Fruit fly (Drosophila melanogaster) whole organism, embryonic: Measurements from ENCODE around the gene CG13838.
A peak's percentile ranks its signal among the peaks of the same experiment; 100 is the strongest.

Experiments used
- Atf-2 ChIP-seq: fragments of 200-800 bp; sonication (Bioruptor generic); optimal IDR thresholded peaks from 2 replicates; lab custom pipeline; 2016; ENCODE audit warnings: missing biosample characterization, missing genetic modification characterization
- BEAF-32 ChIP-seq: fragments of 200-800 bp; sonication (Bioruptor generic); optimal IDR thresholded peaks from 3 replicates; lab custom pipeline; 2017; ENCODE audit warnings: missing biosample characterization, missing genetic modification characterization, mild to moderate bottlenecking, moderate library complexity, missing genetic modification reagents
- CG11456 ChIP-seq: fragments of 200-800 bp; sonication (Bioruptor generic); IDR thresholded peaks from 3 replicates; pipeline ENCODE4 v1.3.6; 2022; ENCODE audit warnings: missing biosample characterization, missing genetic modification characterization
- CG11695 ChIP-seq: fragments of 200-800 bp; sonication (Bioruptor generic); IDR thresholded peaks from 3 replicates; pipeline ENCODE4 v1.3.6; 2022; ENCODE audit warnings: missing biosample characterization, missing genetic modification characterization
- CG11723 ChIP-seq: fragments of 200-800 bp; sonication (Bioruptor generic); optimal IDR thresholded peaks from 2 replicates; lab custom pipeline; 2017; ENCODE audit warnings: missing biosample characterization, mild to moderate bottlenecking, missing genetic modification characterization
- CG1529 ChIP-seq: fragments of 200-800 bp; sonication (Bioruptor generic); optimal IDR thresholded peaks from 3 replicates; lab custom pipeline; 2018; ENCODE audit warnings: missing biosample characterization, missing genetic modification characterization
- CG15696 ChIP-seq: fragments of 200-800 bp; sonication (Bioruptor generic); optimal IDR thresholded peaks from 2 replicates; lab custom pipeline; 2019; ENCODE audit warnings: missing biosample characterization, mild to moderate bottlenecking, missing genetic modification characterization, moderate library complexity
- CG1603 ChIP-seq: fragments of 200-800 bp; sonication (Bioruptor generic); optimal IDR thresholded peaks from 2 replicates; lab custom pipeline; 2019; ENCODE audit warnings: missing biosample characterization, mild to moderate bottlenecking, missing genetic modification characterization, moderate library complexity
- CG16779 ChIP-seq: fragments of 200-800 bp; sonication (Bioruptor generic); IDR thresholded peaks from 2 replicates; pipeline ENCODE4 v1.3.6; 2022; ENCODE audit warnings: missing biosample characterization, missing genetic modification characterization
- CG2129 ChIP-seq: fragments of 200-800 bp; sonication (Bioruptor generic); IDR thresholded peaks from 2 replicates; pipeline ENCODE4 v1.3.6; 2022; ENCODE audit warnings: missing biosample characterization, missing genetic modification characterization; ENCODE audit not compliant: partially characterized antibody
- CG31224 ChIP-seq: fragments of 200-800 bp; sonication (Bioruptor generic); IDR thresholded peaks from 2 replicates; pipeline ENCODE4 v1.3.6; 2022; ENCODE audit warnings: missing biosample characterization, missing genetic modification characterization
- CG32772 ChIP-seq: fragments of 200-800 bp; sonication (Bioruptor generic); IDR thresholded peaks from 2 replicates; pipeline ENCODE4 v1.3.6; 2022; ENCODE audit warnings: missing biosample characterization, missing genetic modification characterization
- CG33557 ChIP-seq: fragments of 200-800 bp; sonication (Bioruptor generic); optimal IDR thresholded peaks from 2 replicates; lab custom pipeline; 2019; ENCODE audit warnings: missing biosample characterization, mild to moderate bottlenecking, missing genetic modification characterization, moderate library complexity
- CG34224 ChIP-seq: fragments of 200-800 bp; sonication (Bioruptor generic); IDR thresholded peaks from 3 replicates; pipeline ENCODE4 v1.3.6; 2022; ENCODE audit warnings: missing biosample characterization, missing genetic modification characterization; ENCODE audit not compliant: partially characterized antibody
- CG4617 ChIP-seq: fragments of 200-800 bp; sonication (Bioruptor generic); optimal IDR thresholded peaks from 3 replicates; lab custom pipeline; 2016; ENCODE audit warnings: missing biosample characterization, missing genetic modification characterization, borderline replicate concordance
- CG6654 ChIP-seq: fragments of 200-800 bp; sonication (Bioruptor generic); optimal IDR thresholded peaks from 2 replicates; lab custom pipeline; 2017; ENCODE audit warnings: missing biosample characterization, mild to moderate bottlenecking, missing genetic modification characterization
- CG7745 ChIP-seq: fragments of 200-800 bp; sonication (Bioruptor generic); optimal IDR thresholded peaks from 2 replicates; lab custom pipeline; 2018; ENCODE audit warnings: missing biosample characterization, mild to moderate bottlenecking, missing genetic modification characterization, moderate library complexity
- CG7928 ChIP-seq: fragments of 200-800 bp; sonication (Bioruptor generic); optimal IDR thresholded peaks from 2 replicates; lab custom pipeline; 2017; ENCODE audit warnings: missing biosample characterization, mild to moderate bottlenecking, missing genetic modification characterization
- CG7987 ChIP-seq: fragments of 200-800 bp; sonication (Bioruptor generic); optimal IDR thresholded peaks from 2 replicates; lab custom pipeline; 2018; ENCODE audit warnings: missing biosample characterization, mild to moderate bottlenecking, missing genetic modification characterization, moderate library complexity
- CG8281 ChIP-seq: fragments of 200-800 bp; sonication (Bioruptor generic); optimal IDR thresholded peaks from 2 replicates; lab custom pipeline; 2018; ENCODE audit warnings: missing biosample characterization, mild to moderate bottlenecking, missing genetic modification characterization, moderate library complexity
- CG9215 ChIP-seq: fragments of 200-800 bp; sonication (Bioruptor generic); IDR thresholded peaks from 2 replicates; pipeline ENCODE4 v1.3.6; 2022; ENCODE audit warnings: missing biosample characterization, missing genetic modification characterization
- Doc3 ChIP-seq: fragments of 200-800 bp; sonication (Bioruptor generic); IDR thresholded peaks from 3 replicates; pipeline ENCODE4 v1.3.6; 2022; ENCODE audit warnings: missing biosample characterization, missing genetic modification characterization; ENCODE audit not compliant: partially characterized antibody
- Eip74EF ChIP-seq, 2 experiments: fragments of 200-800 bp in 1 of 2; fragments of >200 bp in 1 of 2; sonication (Bioruptor generic) in 1 of 2; optimal IDR thresholded peaks; 2 replicates each; lab custom pipeline; 2017 to 2019; ENCODE audit warnings: missing biosample characterization in 2 of 2, missing genetic modification characterization in 2 of 2, mild to moderate bottlenecking in 1 of 2, moderate library complexity in 1 of 2
- Lpt ChIP-seq: fragments of >200 bp; optimal IDR thresholded peaks from 2 replicates; lab custom pipeline; 2018; ENCODE audit warnings: missing biosample characterization, missing genetic modification characterization
- NK7.1 ChIP-seq: fragments of 200-800 bp; sonication (Bioruptor generic); optimal IDR thresholded peaks from 3 replicates; lab custom pipeline; 2016; ENCODE audit warnings: missing biosample characterization, missing genetic modification characterization
- Oaz ChIP-seq: fragments of 200-800 bp; sonication (Bioruptor generic); IDR thresholded peaks from 2 replicates; pipeline ENCODE4 v1.3.6; 2022; ENCODE audit warnings: missing biosample characterization, missing genetic modification characterization
- Trl ChIP-seq, 3 experiments: fragments of >200 bp in 2 of 3; fragments of 200-800 bp in 1 of 3; sonication (Bioruptor generic) in 1 of 3; optimal IDR thresholded peaks; 2 replicates in 1 of 3; 3 replicates in 2 of 3; lab custom pipeline; 2016 to 2017; ENCODE audit warnings: missing biosample characterization in 1 of 3, missing genetic modification characterization in 1 of 3
- al ChIP-seq: fragments of 200-800 bp; sonication (Bioruptor generic); IDR thresholded peaks from 2 replicates; pipeline ENCODE4 v1.3.6; 2022; ENCODE audit warnings: missing biosample characterization, missing genetic modification characterization
- ato ChIP-seq: fragments of 200-800 bp; sonication (Bioruptor generic); IDR thresholded peaks from 2 replicates; pipeline ENCODE4 v1.3.6; 2022; ENCODE audit warnings: missing biosample characterization, missing genetic modification characterization; ENCODE audit not compliant: partially characterized antibody
- cas ChIP-seq: fragments of 200-800 bp; sonication (Bioruptor generic); IDR thresholded peaks from 2 replicates; pipeline ENCODE4 v1.3.6; 2022; ENCODE audit warnings: missing biosample characterization, missing genetic modification characterization
- caup ChIP-seq: fragments of 200-800 bp; sonication (Bioruptor generic); optimal IDR thresholded peaks from 3 replicates; lab custom pipeline; 2017; ENCODE audit warnings: missing biosample characterization, mild to moderate bottlenecking, missing genetic modification characterization, moderate library complexity; ENCODE audit not compliant: severe bottlenecking
- croc ChIP-seq: fragments of 200-800 bp; sonication (Bioruptor generic); conservative IDR thresholded peaks from 3 replicates; pipeline ENCODE4 v1.3.6; 2022; ENCODE audit warnings: missing biosample characterization, missing genetic modification characterization
- dati ChIP-seq: fragments of 200-800 bp; sonication (Bioruptor generic); IDR thresholded peaks from 2 replicates; pipeline ENCODE4 v1.3.6; 2022; ENCODE audit warnings: missing biosample characterization, missing genetic modification characterization
- disco-r ChIP-seq: fragments of 200-800 bp; sonication (Bioruptor generic); optimal IDR thresholded peaks from 2 replicates; lab custom pipeline; 2016; ENCODE audit warnings: missing biosample characterization, missing genetic modification characterization
- ewg ChIP-seq: fragments of 200-800 bp; sonication (Bioruptor generic); optimal IDR thresholded peaks from 3 replicates; lab custom pipeline; 2017; ENCODE audit warnings: mild to moderate bottlenecking, missing biosample characterization, missing genetic modification reagents, missing genetic modification characterization
- gcm ChIP-seq: fragments of 200-800 bp; sonication (Bioruptor generic); optimal IDR thresholded peaks from 2 replicates; lab custom pipeline; 2019; ENCODE audit warnings: missing biosample characterization, mild to moderate bottlenecking, missing genetic modification characterization, moderate library complexity
- klu ChIP-seq: fragments of 200-800 bp; sonication (Bioruptor generic); IDR thresholded peaks from 2 replicates; pipeline ENCODE4 v1.3.6; 2022; ENCODE audit warnings: missing biosample characterization, missing genetic modification characterization
- lbe ChIP-seq: fragments of 200-800 bp; sonication (Bioruptor generic); optimal IDR thresholded peaks from 2 replicates; lab custom pipeline; 2016; ENCODE audit warnings: missing biosample characterization, mild to moderate bottlenecking, missing genetic modification characterization
- lov ChIP-seq, 2 experiments: fragments of 200-800 bp in 1 of 2; fragments of >200 bp in 1 of 2; sonication (Bioruptor generic) in 1 of 2; IDR thresholded peaks in 1 of 2; optimal IDR thresholded peaks in 1 of 2; 2 replicates in 1 of 2; 3 replicates in 1 of 2; pipeline versions ENCODE4 v1.3.6 to Lab custom; 2017 to 2022; ENCODE audit warnings: missing biosample characterization in 1 of 2, missing genetic modification characterization in 1 of 2
- maf-S ChIP-seq: fragments of 200-800 bp; sonication (Bioruptor generic); optimal IDR thresholded peaks from 2 replicates; lab custom pipeline; 2016; ENCODE audit warnings: missing biosample characterization, missing genetic modification characterization
- nau ChIP-seq: fragments of 200-800 bp; sonication (Bioruptor generic); optimal IDR thresholded peaks from 3 replicates; lab custom pipeline; 2017; ENCODE audit warnings: missing biosample characterization, mild to moderate bottlenecking, missing genetic modification characterization, missing genetic modification reagents
- nerfin-1 ChIP-seq: fragments of 200-800 bp; sonication (Bioruptor generic); optimal IDR thresholded peaks from 3 replicates; lab custom pipeline; 2019; ENCODE audit warnings: missing biosample characterization, mild to moderate bottlenecking, missing genetic modification characterization, moderate library complexity
- onecut ChIP-seq: fragments of 200-800 bp; sonication (Bioruptor generic); IDR thresholded peaks from 2 replicates; pipeline ENCODE4 v1.3.6; 2022; ENCODE audit warnings: missing biosample characterization, missing genetic modification characterization
- peb ChIP-seq: fragments of 200-800 bp; sonication (Bioruptor generic); IDR thresholded peaks from 2 replicates; pipeline ENCODE4 v1.3.6; 2022; ENCODE audit warnings: missing biosample characterization, missing genetic modification characterization
- pros ChIP-seq: fragments of 200-800 bp; sonication (Bioruptor generic); optimal IDR thresholded peaks from 3 replicates; lab custom pipeline; 2019; ENCODE audit warnings: missing biosample characterization, mild to moderate bottlenecking, missing genetic modification characterization, moderate library complexity
- row ChIP-seq: fragments of 200-800 bp; sonication (Bioruptor generic); IDR thresholded peaks from 3 replicates; pipeline ENCODE4 v1.3.6; 2022; ENCODE audit warnings: missing biosample characterization, missing genetic modification characterization
- sc ChIP-seq, 3 experiments: fragments of >200 bp in 2 of 3; fragments of 200-800 bp in 1 of 3; sonication (Bioruptor generic) in 1 of 3; optimal IDR thresholded peaks; 2 replicates in 2 of 3; 3 replicates in 1 of 3; lab custom pipeline; 2017; ENCODE audit warnings: mild to moderate bottlenecking in 1 of 3, missing biosample characterization in 1 of 3, missing genetic modification characterization in 1 of 3, missing genetic modification reagents in 1 of 3
- sob ChIP-seq: fragments of 200-800 bp; sonication (Bioruptor generic); IDR thresholded peaks from 2 replicates; pipeline ENCODE4 v1.3.6; 2022; ENCODE audit warnings: missing biosample characterization, missing genetic modification characterization

The CG13838 gene

DNA sequence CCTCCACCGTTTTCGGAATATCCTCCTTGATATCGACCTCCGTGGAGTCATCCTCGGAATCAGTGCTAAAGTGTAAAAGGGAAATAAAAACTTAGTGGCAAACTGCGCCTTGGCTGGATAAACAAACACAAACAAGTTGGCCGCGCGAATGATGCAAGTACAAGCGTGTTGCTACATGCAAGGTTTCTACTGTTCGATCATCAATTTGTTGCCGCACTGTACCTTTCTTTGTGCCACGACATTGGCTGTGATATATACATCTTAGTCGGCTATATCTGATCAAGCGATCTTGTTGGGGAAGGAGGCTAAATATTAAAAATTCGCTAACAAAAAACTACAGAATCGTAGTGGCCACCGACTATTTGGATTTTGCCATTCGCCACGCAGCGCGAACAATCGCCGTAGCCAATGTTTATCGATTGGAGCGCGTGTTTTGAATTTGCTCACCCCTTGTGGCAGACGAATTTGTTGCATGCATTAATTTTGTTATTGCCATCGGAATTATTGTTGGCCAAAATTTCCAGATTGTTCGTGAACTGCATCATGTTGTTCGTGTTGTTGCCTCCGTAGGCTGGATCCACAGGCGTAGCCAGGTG, 11.2 kb downstream of the CG13838 start (continued):
- TF ChIP-seq Trl (optimal IDR thresholded peaks at IDR 0.05; lab: Kevin White, UChicago) = no peak
- no peak for TF ChIP-seq Trl (GFP tag; optimal IDR thresholded peaks at IDR 0.05; lab: Kevin White, UChicago)
- no peak for TF ChIP-seq lbe (GFP tag; lab: Kevin White, UChicago)
- no peak; the same call in 2 of the 3 replicates for TF ChIP-seq row
- TF ChIP-seq peb (GFP tag; lab: Robert Waterston, UW) = no peak
- no peak for TF ChIP-seq Oaz (GFP tag; lab: Robert Waterston, UW)
- no peak for TF ChIP-seq NK7.1
- no peak for TF ChIP-seq CG8281 (tag; lab: Kevin White, UChicago)
- TF ChIP-seq al (GFP tag; lab: Robert Waterston, UW) = no peak
- TF ChIP-seq Doc3 (GFP tag; lab: Robert Waterston, UW) = peak; percentile 16; the same call in 2 of the 3 replicates
- no peak for TF ChIP-seq ewg
- TF ChIP-seq CG1529 (GFP tag; lab: Kevin White, UChicago) = no peak
- no peak for TF ChIP-seq CG15696
- TF ChIP-seq CG9215 (GFP tag; lab: Robert Waterston, UW) = no peak
- no peak for TF ChIP-seq dati (GFP tag; lab: Robert Waterston, UW)
- no peak for TF ChIP-seq croc
- TF ChIP-seq Eip74EF (GFP tag; optimal IDR thresholded peaks at IDR 0.05; lab: Kevin White, UChicago) = no peak
- TF ChIP-seq Atf-2 = no peak
- no peak for TF ChIP-seq lov (optimal IDR thresholded peaks at IDR 0.05; lab: Kevin White, UChicago)
- TF ChIP-seq lov (GFP tag; IDR thresholded peaks at IDR 0.05; lab: Robert Waterston, UW) = no peak
- TF ChIP-seq maf-S (GFP tag; lab: Kevin White, UChicago) = no peak
- TF ChIP-seq onecut (GFP tag; lab: Robert Waterston, UW) = no peak
- TF ChIP-seq CG4617 (GFP tag; lab: Kevin White, UChicago) = no peak
- no peak for TF ChIP-seq CG32772 (GFP tag; lab: Robert Waterston, UW)
- no peak for TF ChIP-seq ato (GFP tag; lab: Robert Waterston, UW)
- no peak for TF ChIP-seq CG31224 (GFP tag; lab: Robert Waterston, UW)
- TF ChIP-seq CG2129 (GFP tag; lab: Robert Waterston, UW) = 0 out of 2 replicates have a peak, but pooled peaks have one; percentile 11
- TF ChIP-seq pros (GFP tag; lab: Kevin White, UChicago) = no peak
- no peak for TF ChIP-seq nau (GFP tag; lab: Kevin White, UChicago)
- no peak for TF ChIP-seq Lpt (GFP tag; lab: Kevin White, UChicago)
- no peak for TF ChIP-seq CG7745 (tag; lab: Kevin White, UChicago)
- TF ChIP-seq cas (GFP tag; lab: Robert Waterston, UW) = no peak
- TF ChIP-seq CG11456 (GFP tag; lab: Robert Waterston, UW) = no peak
- TF ChIP-seq CG11695 (GFP tag; lab: Robert Waterston, UW) = no peak
- TF ChIP-seq disco-r (GFP tag; lab: Kevin White, UChicago) = no peak
- no peak for TF ChIP-seq caup (GFP tag; lab: Kevin White, UChicago)
- TF ChIP-seq CG7987 (GFP tag; lab: Kevin White, UChicago) = no peak
- TF ChIP-seq gcm = no peak
- TF ChIP-seq CG11723 (GFP tag; lab: Kevin White, UChicago) = no peak
- TF ChIP-seq CG33557 = no peak
- peak; percentile 47 for TF ChIP-seq CG1603 (tag; lab: Kevin White, UChicago)
- no peak for TF ChIP-seq nerfin-1 (tag; lab: Kevin White, UChicago)
- no peak for TF ChIP-seq sob (GFP tag; lab: Robert Waterston, UW)
- no peak for TF ChIP-seq CG16779 (GFP tag; lab: Robert Waterston, UW)
- peak; percentile 53 for TF ChIP-seq BEAF-32 (GFP tag; lab: Kevin White, UChicago)
- no peak for TF ChIP-seq CG6654 (GFP tag; lab: Kevin White, UChicago)
- TF ChIP-seq sc (optimal IDR thresholded peaks at IDR 0.05; lab: Kevin White, UChicago) = no peak
- no peak for TF ChIP-seq sc (GFP tag; optimal IDR thresholded peaks at IDR 0.05; lab: Kevin White, UChicago)
- TF ChIP-seq CG34224 = peak; percentile 13; the same call in 1 of the 3 replicates
- TF ChIP-seq CG7928 (GFP tag; lab: Kevin White, UChicago) = no peak
- TF ChIP-seq klu (GFP tag; lab: Robert Waterston, UW) = no peak
